Fruit fly (Drosophila melanogaster) whole organism, embryonic: ENCODE data around the gene mRpL35.

ENCODE experiments used
- ATbp ChIP-seq: fragments of 200-800 bp; sonication (Bioruptor generic); optimal IDR thresholded peaks from 2 replicates; lab custom pipeline; 2017; ENCODE audit warnings: missing biosample characterization, mild to moderate bottlenecking, missing genetic modification characterization, missing genetic modification reagents
- Aef1 ChIP-seq: fragments of 200-800 bp; sonication (Bioruptor generic); IDR thresholded peaks from 3 replicates; pipeline ENCODE4 v1.3.6; 2022; ENCODE audit warnings: missing biosample characterization, missing genetic modification characterization
- CG10147 ChIP-seq: fragments of 200-800 bp; sonication (Bioruptor generic); optimal IDR thresholded peaks from 2 replicates; lab custom pipeline; 2019; ENCODE audit warnings: missing biosample characterization, mild to moderate bottlenecking, missing genetic modification characterization, moderate library complexity
- CG1024 ChIP-seq: fragments of 200-800 bp; sonication (Bioruptor generic); IDR thresholded peaks from 2 replicates; pipeline ENCODE4 v1.3.6; 2022; ENCODE audit warnings: missing biosample characterization, missing genetic modification characterization
- CG10654 ChIP-seq: fragments of 200-800 bp; sonication (Bioruptor generic); optimal IDR thresholded peaks from 2 replicates; lab custom pipeline; 2016; ENCODE audit warnings: missing biosample characterization, missing genetic modification characterization
- CG11723 ChIP-seq: fragments of 200-800 bp; sonication (Bioruptor generic); optimal IDR thresholded peaks from 2 replicates; lab custom pipeline; 2017; ENCODE audit warnings: missing biosample characterization, mild to moderate bottlenecking, missing genetic modification characterization
- CG15269 ChIP-seq: fragments of 200-800 bp; sonication (Bioruptor generic); optimal IDR thresholded peaks from 2 replicates; lab custom pipeline; 2018; ENCODE audit warnings: missing biosample characterization, mild to moderate bottlenecking, missing genetic modification characterization, moderate library complexity
- CG1647 ChIP-seq: fragments of 200-800 bp; sonication (Bioruptor generic); optimal IDR thresholded peaks from 3 replicates; lab custom pipeline; 2016; ENCODE audit warnings: missing biosample characterization, missing genetic modification characterization
- CG17612 ChIP-seq: fragments of 200-800 bp; sonication (Bioruptor generic); IDR thresholded peaks from 2 replicates; pipeline ENCODE4 v1.3.6; 2022; ENCODE audit warnings: missing biosample characterization, missing genetic modification characterization
- CG18619 ChIP-seq: fragments of 200-800 bp; sonication (Bioruptor generic); optimal IDR thresholded peaks from 3 replicates; lab custom pipeline; 2017; ENCODE audit warnings: missing biosample characterization, mild to moderate bottlenecking, missing genetic modification characterization
- CG2120 ChIP-seq: fragments of 200-800 bp; sonication (Bioruptor generic); optimal IDR thresholded peaks from 3 replicates; lab custom pipeline; 2016; ENCODE audit warnings: missing biosample characterization, missing genetic modification characterization
- CG32767 ChIP-seq: fragments of 200-800 bp; sonication (Bioruptor generic); IDR thresholded peaks from 2 replicates; pipeline ENCODE4 v1.3.6; 2022; ENCODE audit warnings: missing biosample characterization, missing genetic modification characterization
- CG32772 ChIP-seq: fragments of 200-800 bp; sonication (Bioruptor generic); IDR thresholded peaks from 2 replicates; pipeline ENCODE4 v1.3.6; 2022; ENCODE audit warnings: missing biosample characterization, missing genetic modification characterization
- CG4617 ChIP-seq: fragments of 200-800 bp; sonication (Bioruptor generic); optimal IDR thresholded peaks from 3 replicates; lab custom pipeline; 2016; ENCODE audit warnings: missing biosample characterization, missing genetic modification characterization, borderline replicate concordance
- CG4707 ChIP-seq: fragments of 200-800 bp; sonication (Bioruptor generic); optimal IDR thresholded peaks from 2 replicates; lab custom pipeline; 2018; ENCODE audit warnings: missing biosample characterization, mild to moderate bottlenecking, missing genetic modification characterization, moderate library complexity
- CG4820 ChIP-seq: fragments of 200-800 bp; sonication (Bioruptor generic); optimal IDR thresholded peaks from 3 replicates; lab custom pipeline; 2016; ENCODE audit warnings: missing biosample characterization, missing genetic modification characterization
- CG4854 ChIP-seq: fragments of 200-800 bp; sonication (Bioruptor generic); optimal IDR thresholded peaks from 2 replicates; lab custom pipeline; 2016; ENCODE audit warnings: missing biosample characterization, missing genetic modification characterization, inconsistent platforms
- CG8290 ChIP-seq, 3 experiments: fragments of 200-800 bp; sonication (Bioruptor generic); optimal IDR thresholded peaks; 2 replicates each; lab custom pipeline; 2016 to 2019; ENCODE audit warnings: missing biosample characterization in 3 of 3, missing genetic modification characterization in 3 of 3, mild to moderate bottlenecking in 2 of 3, moderate library complexity in 1 of 3
- CG9932 ChIP-seq: fragments of 200-800 bp; sonication (Bioruptor generic); IDR thresholded peaks from 2 replicates; pipeline ENCODE4 v1.3.6; 2022; ENCODE audit warnings: missing biosample characterization, missing genetic modification characterization
- CTCF ChIP-seq: fragments of 200-800 bp; sonication (Bioruptor generic); optimal IDR thresholded peaks from 2 replicates; lab custom pipeline; 2017; ENCODE audit warnings: missing biosample characterization, mild to moderate bottlenecking, missing genetic modification characterization, moderate library complexity
- D19A ChIP-seq: fragments of 200-800 bp; optimal IDR thresholded peaks from 3 replicates; lab custom pipeline; 2019; ENCODE audit warnings: missing biosample characterization, mild to moderate bottlenecking, missing genetic modification characterization, moderate library complexity
- Dip3 ChIP-seq: fragments of 200-800 bp; sonication (Bioruptor generic); optimal IDR thresholded peaks from 3 replicates; lab custom pipeline; 2016; ENCODE audit warnings: missing biosample characterization, missing genetic modification characterization
- Dp ChIP-seq: fragments of 200-800 bp; sonication (Bioruptor generic); optimal IDR thresholded peaks from 2 replicates; lab custom pipeline; 2018; ENCODE audit warnings: missing biosample characterization, mild to moderate bottlenecking, missing genetic modification characterization, moderate library complexity
- E2f1 ChIP-seq: fragments of 200-800 bp; sonication (Bioruptor generic); IDR thresholded peaks from 2 replicates; pipeline ENCODE4 v1.3.6; 2022; ENCODE audit warnings: missing biosample characterization, missing genetic modification characterization
- Elba2 ChIP-seq: fragments of 200-800 bp; sonication (Bioruptor generic); optimal IDR thresholded peaks from 3 replicates; lab custom pipeline; 2016; ENCODE audit warnings: missing biosample characterization, missing genetic modification characterization
- Fer3 ChIP-seq: fragments of 200-800 bp; sonication (Bioruptor generic); optimal IDR thresholded peaks from 2 replicates; lab custom pipeline; 2018; ENCODE audit warnings: missing biosample characterization, mild to moderate bottlenecking, missing genetic modification characterization, moderate library complexity
- HLH4C ChIP-seq: fragments of 200-800 bp; sonication (Bioruptor generic); IDR thresholded peaks from 3 replicates; pipeline ENCODE4 v1.3.6; 2022; ENCODE audit warnings: missing biosample characterization, missing genetic modification characterization; ENCODE audit not compliant: partially characterized antibody
- Hey ChIP-seq: fragments of 200-800 bp; sonication (Bioruptor generic); optimal IDR thresholded peaks from 3 replicates; lab custom pipeline; 2018; ENCODE audit warnings: missing biosample characterization, mild to moderate bottlenecking, missing genetic modification characterization
- Lim3 ChIP-seq: fragments of 200-800 bp; sonication (Bioruptor generic); IDR thresholded peaks from 2 replicates; pipeline ENCODE4 v1.3.6; 2022; ENCODE audit warnings: missing biosample characterization, missing genetic modification characterization
- Lpt ChIP-seq: fragments of >200 bp; optimal IDR thresholded peaks from 2 replicates; lab custom pipeline; 2018; ENCODE audit warnings: missing biosample characterization, missing genetic modification characterization
- Xrp1 ChIP-seq: fragments of 200-800 bp; sonication (Bioruptor generic); IDR thresholded peaks from 2 replicates; pipeline ENCODE4 v1.3.6; 2022; ENCODE audit warnings: missing biosample characterization, missing genetic modification characterization
- ara ChIP-seq: fragments of 200-800 bp; sonication (Bioruptor generic); IDR thresholded peaks from 2 replicates; pipeline ENCODE4 v1.3.6; 2022; ENCODE audit warnings: missing biosample characterization, missing genetic modification characterization
- bab2 ChIP-seq: fragments of 200-800 bp; sonication (Bioruptor generic); optimal IDR thresholded peaks from 2 replicates; lab custom pipeline; 2016; ENCODE audit warnings: missing biosample characterization, missing genetic modification characterization
- bbx ChIP-seq: fragments of 200-800 bp; sonication (Bioruptor generic); IDR thresholded peaks from 2 replicates; pipeline ENCODE4 v1.3.6; 2022; ENCODE audit warnings: missing biosample characterization, missing genetic modification characterization; ENCODE audit not compliant: partially characterized antibody
- bsh ChIP-seq, 2 experiments: fragments of 200-800 bp; sonication (Bioruptor generic); optimal IDR thresholded peaks; 2 replicates each; lab custom pipeline; 2017 to 2018; ENCODE audit warnings: mild to moderate bottlenecking in 2 of 2, missing biosample characterization in 2 of 2, missing genetic modification characterization in 2 of 2, moderate library complexity in 1 of 2
- cg ChIP-seq: fragments of 200-800 bp; sonication (Bioruptor generic); optimal IDR thresholded peaks from 3 replicates; lab custom pipeline; 2019; ENCODE audit warnings: missing biosample characterization, mild to moderate bottlenecking, missing genetic modification characterization, moderate library complexity
- dmrt99B ChIP-seq: fragments of 200-800 bp; sonication (Bioruptor generic); optimal IDR thresholded peaks from 2 replicates; lab custom pipeline; 2018; ENCODE audit warnings: missing biosample characterization, mild to moderate bottlenecking, missing genetic modification characterization, moderate library complexity
- eyg ChIP-seq: fragments of 200-800 bp; sonication (Bioruptor generic); optimal IDR thresholded peaks from 3 replicates; lab custom pipeline; 2016; ENCODE audit warnings: missing biosample characterization, missing genetic modification characterization
- ftz-f1 ChIP-seq: fragments of 200-800 bp; sonication (Bioruptor generic); optimal IDR thresholded peaks from 2 replicates; lab custom pipeline; 2016; ENCODE audit warnings: missing biosample characterization, missing genetic modification characterization
- grn ChIP-seq: fragments of 200-800 bp; sonication (Bioruptor generic); optimal IDR thresholded peaks from 3 replicates; lab custom pipeline; 2017; ENCODE audit warnings: missing biosample characterization, missing genetic modification characterization
- hkb ChIP-seq, 2 experiments: fragments of 200-800 bp in 1 of 2; fragments of >200 bp in 1 of 2; sonication (Bioruptor generic) in 1 of 2; IDR thresholded peaks in 1 of 2; optimal IDR thresholded peaks in 1 of 2; 2 replicates each; pipeline versions ENCODE4 v1.3.6 to Lab custom; 2017 to 2022; ENCODE audit warnings: missing biosample characterization in 1 of 2, missing genetic modification characterization in 1 of 2
- kay ChIP-seq: fragments of 200-800 bp; sonication (Bioruptor generic); optimal IDR thresholded peaks from 2 replicates; lab custom pipeline; 2016; ENCODE audit warnings: missing biosample characterization, missing genetic modification characterization
- lmd ChIP-seq: fragments of 200-800 bp; sonication (Bioruptor generic); IDR thresholded peaks from 2 replicates; pipeline ENCODE4 v1.3.6; 2022; ENCODE audit warnings: missing biosample characterization, missing genetic modification characterization
- nmo ChIP-seq: fragments of 200-800 bp; sonication (Bioruptor generic); optimal IDR thresholded peaks from 2 replicates; lab custom pipeline; 2018; ENCODE audit warnings: missing biosample characterization, mild to moderate bottlenecking, missing genetic modification characterization, moderate library complexity
- pfk ChIP-seq: fragments of 200-800 bp; sonication (Bioruptor generic); optimal IDR thresholded peaks from 2 replicates; lab custom pipeline; 2018; ENCODE audit warnings: missing biosample characterization, mild to moderate bottlenecking, missing genetic modification characterization, moderate library complexity
- prd ChIP-seq, 3 experiments: fragments of >200 bp in 2 of 3; fragments of 200-800 bp in 1 of 3; sonication (Bioruptor generic) in 1 of 3; optimal IDR thresholded peaks in 2 of 3; IDR thresholded peaks in 1 of 3; 2 replicates in 2 of 3; 3 replicates in 1 of 3; pipeline versions ENCODE4 v1.3.6 to Lab custom; 2017 to 2022; ENCODE audit warnings: missing biosample characterization in 1 of 3, missing genetic modification characterization in 1 of 3
- psq ChIP-seq: fragments of 200-800 bp; sonication (Bioruptor generic); optimal IDR thresholded peaks from 2 replicates; lab custom pipeline; 2017; ENCODE audit warnings: missing biosample characterization, missing genetic modification characterization
- pzg ChIP-seq: fragments of 200-800 bp; sonication (Bioruptor generic); optimal IDR thresholded peaks from 3 replicates; lab custom pipeline; 2018; ENCODE audit warnings: missing biosample characterization, mild to moderate bottlenecking, missing genetic modification characterization, moderate library complexity
- sug ChIP-seq: fragments of 200-800 bp; optimal IDR thresholded peaks from 2 replicates; lab custom pipeline; 2019; ENCODE audit warnings: missing biosample characterization, mild to moderate bottlenecking, missing genetic modification characterization, moderate library complexity

Gene mRpL35

DNA sequence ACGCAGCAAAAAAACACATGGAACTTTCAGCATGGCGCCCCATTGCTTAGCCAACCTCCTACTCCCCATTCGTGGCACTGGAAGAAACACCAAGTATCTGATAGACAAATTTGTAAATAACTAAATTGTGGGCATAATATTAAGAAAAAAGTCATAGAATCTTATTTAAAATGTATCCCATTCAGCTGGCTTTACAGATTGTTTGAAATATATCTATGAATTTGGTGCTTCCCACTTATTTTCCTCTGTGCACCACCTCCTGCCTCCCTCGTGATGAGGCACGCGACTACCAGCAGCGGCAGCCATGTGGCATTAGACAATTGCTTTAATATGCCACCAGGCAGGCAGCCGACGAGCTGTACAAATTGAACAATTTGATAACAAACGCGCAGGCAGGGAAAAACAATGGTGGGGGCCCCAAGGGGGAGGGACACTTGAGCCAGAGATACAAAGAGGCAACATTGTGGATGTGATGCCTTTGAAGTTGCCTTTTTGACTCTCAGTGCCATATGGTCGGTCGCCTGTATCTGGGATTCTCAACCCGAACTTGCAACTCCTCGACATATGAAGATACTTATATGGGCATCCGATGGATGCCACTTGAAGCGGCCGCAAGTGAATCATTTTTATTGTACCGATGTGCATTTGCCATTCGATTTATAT lies 25.9 kb downstream of the mRpL35 start (continued):
- TF ChIP-seq prd (optimal IDR thresholded peaks at IDR 0.05; lab: Kevin White, UChicago) (no peak), prd (GFP tag; IDR thresholded peaks at IDR 0.05; lab: Robert Waterston, UW) (peak; percentile 89), bsh (GFP tag; optimal IDR thresholded peaks at IDR 0.05; lab: Kevin White, UChicago) (peak; percentile 45 to 87), HLH4C (no peak), ATbp (GFP tag; lab: Kevin White, UChicago) (peak; percentile 85), Dip3 (GFP tag; lab: Kevin White, UChicago) (peak; percentile 42), Lim3 (GFP tag; lab: Robert Waterston, UW) (0 out of 2 replicates have a peak, but pooled peaks have one; percentile 27), D19A (tag; lab: Kevin White, UChicago) (peak; percentile 73), Aef1 (peak; percentile 81), cg (GFP tag; lab: Kevin White, UChicago) (no peak), Fer3 (tag; lab: Kevin White, UChicago) (peak; percentile 80), lmd (GFP tag; lab: Robert Waterston, UW) (peak; percentile 79), eyg (GFP tag; lab: Kevin White, UChicago) (peak; percentile 74), ftz-f1 (GFP tag; lab: Kevin White, UChicago) (peak; percentile 10), pfk (GFP tag; lab: Kevin White, UChicago) (no peak), dmrt99B (tag; lab: Kevin White, UChicago) (peak; percentile 87), kay (GFP tag; lab: Kevin White, UChicago) (peak; percentile 80), ara (GFP tag; lab: Robert Waterston, UW) (peak; percentile 74; the same call in 1 of the 2 replicates), CG32767 (peak; percentile 73), CG4617 (GFP tag; lab: Kevin White, UChicago) (peak; percentile 39), Xrp1 (GFP tag; lab: Robert Waterston, UW) (peak; percentile 86), CTCF (GFP tag; lab: Kevin White, UChicago) (peak; percentile 16), CG10147 (GFP tag; lab: Kevin White, UChicago) (peak; percentile 55), CG1647 (peak; percentile 69), grn (GFP tag; lab: Kevin White, UChicago) (peak; percentile 12), bbx (GFP tag; lab: Robert Waterston, UW) (no peak), CG1024 (GFP tag; lab: Robert Waterston, UW) (peak; percentile 51), nmo (GFP tag; lab: Kevin White, UChicago) (peak; percentile 79), CG8290 (GFP tag; optimal IDR thresholded peaks at IDR 0.05; lab: Kevin White, UChicago) (peak; percentile 45), CG8290 (tag; optimal IDR thresholded peaks at IDR 0.05; lab: Kevin White, UChicago) (peak in 1 of 2 experiments; percentile 86), Dp (GFP tag; lab: Kevin White, UChicago) (no peak), CG10654 (GFP tag; lab: Kevin White, UChicago) (peak; percentile 63), psq (GFP tag; lab: Kevin White, UChicago) (peak; percentile 8), Elba2 (GFP tag; lab: Kevin White, UChicago) (no peak), bab2 (GFP tag; lab: Kevin White, UChicago) (peak; percentile 72), E2f1 (GFP tag; lab: Robert Waterston, UW) (peak; percentile 82), CG9932 (GFP tag; lab: Robert Waterston, UW) (peak; percentile 72), CG4820 (peak; percentile 63), CG17612 (no peak), hkb (optimal IDR thresholded peaks at IDR 0.05; lab: Kevin White, UChicago) (no peak), hkb (GFP tag; IDR thresholded peaks at IDR 0.05; lab: Robert Waterston, UW) (peak; percentile 87), CG4854 (GFP tag; lab: Kevin White, UChicago) (peak; percentile 35), pzg (no peak), Lpt (GFP tag; lab: Kevin White, UChicago) (no peak), CG15269 (tag; lab: Kevin White, UChicago) (peak; percentile 84), CG11723 (GFP tag; lab: Kevin White, UChicago) (peak; percentile 63), CG32772 (GFP tag; lab: Robert Waterston, UW) (peak; percentile 81), CG18619 (GFP tag; lab: Kevin White, UChicago) (peak; percentile 68), sug (tag; lab: Kevin White, UChicago) (peak; percentile 63), CG2120 (GFP tag; lab: Kevin White, UChicago) (peak; percentile 83), CG4707 (peak; percentile 62), Hey (peak; percentile 82)
